Worm (Caenorhabditis elegans): ENCODE results near the gene C14A6.5.

DNA sequence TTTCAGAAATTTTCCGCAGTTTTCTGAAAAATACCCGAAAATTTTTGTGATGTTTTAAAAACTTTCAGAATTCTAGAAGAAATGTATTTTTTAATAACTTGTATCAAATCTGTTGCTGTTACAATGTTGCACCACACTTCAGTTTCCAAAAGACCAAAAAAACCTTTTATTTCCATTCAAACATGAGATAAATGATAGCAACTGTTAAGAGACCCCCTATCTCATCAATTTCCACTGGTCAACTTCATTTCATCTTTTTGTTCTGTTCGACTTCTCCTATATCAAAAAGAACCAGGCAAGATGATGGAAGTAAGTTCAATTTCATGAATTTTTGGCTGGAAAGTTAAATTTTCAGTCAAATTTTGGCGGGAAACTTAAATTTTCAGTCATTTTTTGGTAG is 33.8 kb upstream of the C14A6.5 start, which contains the start of gene F16H6.4:
- TF ChIP-seq mdl-1 (tag; optimal IDR thresholded peaks at IDR 0.05) (no peak), skn-1 (tag; optimal IDR thresholded peaks at IDR 0.05) (no peak), aly-2 (tag; optimal IDR thresholded peaks at IDR 0.05) (no peak), nhr-23 (tag; optimal IDR thresholded peaks at IDR 0.05) (no peak), nhr-12 (tag; optimal IDR thresholded peaks at IDR 0.05) (no peak), sea-2 (GFP tag; optimal IDR thresholded peaks at IDR 0.05) (no peak), ZK546.5 (tag; optimal IDR thresholded peaks at IDR 0.05) (no peak), lin-39 (tag; optimal IDR thresholded peaks at IDR 0.05) (no peak)
